Fruit fly (Drosophila melanogaster) S2 (cell line): ENCODE results near the gene Pebp1.

Experiments used
- CG8478 ChIP-seq: fragments of >200 bp; optimal IDR thresholded peaks from 2 replicates; lab custom pipeline; 2018
- CTCF ChIP-seq, 2 experiments: fragments of >200 bp; optimal IDR thresholded peaks; 2 replicates each; lab custom pipeline; 2018

dm6 chr3R:22492767-22493166 is 26.9 kb downstream of the Pebp1 start, which contains the start of gene tHMG2:
- TF ChIP-seq CTCF (optimal IDR thresholded peaks at IDR 0.05; lab: Kevin White, UChicago) (no peak), CG8478 (no peak)
